Worm (Caenorhabditis elegans) whole organism, L4 larva: ENCODE measurements around the gene srbc-33.

ENCODE experiments used
- ama-1 ChIP-seq: fragments of 150-350 bp; optimal IDR thresholded peaks from 2 replicates; lab custom pipeline; 2014; ENCODE audit warnings: inconsistent platforms, mixed read lengths
- ceh-28 ChIP-seq: fragments of 150-350 bp; optimal IDR thresholded peaks from 2 replicates; lab custom pipeline; 2014; ENCODE audit warnings: missing biosample characterization, missing genetic modification reagents, missing genetic modification characterization
- lin-39 ChIP-seq: fragments of 150-350 bp; optimal IDR thresholded peaks from 2 replicates; lab custom pipeline; 2014; ENCODE audit warnings: missing biosample characterization, missing genetic modification reagents, missing genetic modification characterization
- mep-1 ChIP-seq: fragments of 150-350 bp; sonication (generic microtip); optimal IDR thresholded peaks from 3 replicates; lab custom pipeline; 2014; ENCODE audit warnings: missing biosample characterization, missing genetic modification characterization
- pqm-1 ChIP-seq: sonication (generic microtip); optimal IDR thresholded peaks from 2 replicates; lab custom pipeline; 2017; ENCODE audit warnings: missing biosample characterization, missing genetic modification characterization

ce11 chrV:3517889-3518288, 33.3 kb upstream of the srbc-33 start, which contains the start of gene str-227:
- no peak for TF ChIP-seq pqm-1
- no peak for TF ChIP-seq mep-1 (tag; lab: Kevin White, UChicago)
- no peak for TF ChIP-seq ceh-28 (tag; lab: Kevin White, UChicago)
- TF ChIP-seq ama-1 (lab: Kevin White, UChicago) = no peak
- TF ChIP-seq lin-39 (tag; lab: Kevin White, UChicago) = no peak
